Fruit fly (Drosophila melanogaster) S2 (cell line): ENCODE results near the gene dUTPase.

Experiments used
- CG8478 ChIP-seq: fragments of >200 bp; optimal IDR thresholded peaks from 2 replicates; lab custom pipeline; 2018
- CTCF ChIP-seq, 2 experiments: fragments of >200 bp; optimal IDR thresholded peaks; 2 replicates each; lab custom pipeline; 2018

- no peak for TF ChIP-seq CTCF (optimal IDR thresholded peaks at IDR 0.05; lab: Kevin White, UChicago)
- TF ChIP-seq CG8478 (lab: Kevin White, UChicago): no peak
Measured at dm6 chr2L:11059206-11059605, 48.1 kb downstream of the dUTPase start.
